Fruit fly (Drosophila melanogaster): ENCODE data around the gene CG5116.
A peak's percentile ranks its signal among the peaks of the same experiment; 100 is the strongest.

Gene CG5116

DNA sequence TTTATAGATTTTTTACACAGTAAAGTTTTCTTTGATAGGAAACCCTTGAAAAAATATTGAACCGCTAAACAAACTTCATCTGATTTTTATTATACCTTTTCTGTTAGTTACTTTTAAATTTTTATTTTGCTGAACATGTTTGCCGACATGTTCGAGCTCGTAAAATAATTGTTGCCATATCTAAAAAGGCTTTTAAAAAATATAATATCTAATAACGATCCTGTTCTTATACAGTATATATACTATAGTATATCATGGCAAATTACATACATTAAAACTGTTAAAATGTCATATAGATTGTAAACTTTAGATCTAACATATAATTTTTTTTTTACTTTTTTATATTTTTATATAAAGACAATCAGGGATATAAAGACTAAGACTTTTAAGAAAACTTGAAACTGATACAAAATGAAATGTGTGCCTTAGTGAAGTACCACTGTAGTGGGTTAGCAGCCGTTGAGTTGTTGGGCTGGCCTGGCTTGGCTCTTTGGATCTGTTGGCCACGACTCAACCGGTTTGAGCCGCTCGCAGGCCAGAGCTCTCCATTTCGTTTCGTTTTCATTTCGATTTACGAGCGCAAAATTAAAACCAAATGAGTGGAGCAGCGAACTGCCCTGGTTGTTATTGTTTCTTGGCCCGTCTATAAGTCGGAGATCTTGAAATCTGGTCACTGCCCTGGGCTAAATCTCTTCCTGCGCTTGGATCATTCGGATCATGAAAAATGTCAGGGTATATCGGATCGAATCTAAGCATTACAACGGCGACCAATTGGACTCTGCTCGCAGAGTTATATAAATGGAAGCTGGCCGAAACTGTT is 49.7 kb downstream of the CG5116 start:
- TF ChIP-seq Abd-B (GFP tag; optimal IDR thresholded peaks at IDR 0.05) (no peak), psq (GFP tag; optimal IDR thresholded peaks at IDR 0.05) (peak; percentile 41), dmrt93B (GFP tag; optimal IDR thresholded peaks at IDR 0.05) (peak; percentile 16), foxo (GFP tag; optimal IDR thresholded peaks at IDR 0.05) (peak in 1 of 2 experiments; percentile 37), Jra (GFP tag; optimal IDR thresholded peaks at IDR 0.05) (no peak), HLH106 (tag; optimal IDR thresholded peaks at IDR 0.05) (peak; percentile 46), OdsH (GFP tag; optimal IDR thresholded peaks at IDR 0.05) (peak; percentile 36), Sp1 (GFP tag; optimal IDR thresholded peaks at IDR 0.05) (peak; percentile 34), Hnf4 (GFP tag; optimal IDR thresholded peaks at IDR 0.05) (peak; percentile 17), rgr (GFP tag; optimal IDR thresholded peaks at IDR 0.05) (peak; percentile 4), Myc (optimal IDR thresholded peaks at IDR 0.05) (no peak)
